Fruit fly (Drosophila melanogaster): ENCODE data around the gene Wnt4.
A peak's percentile ranks its signal among the peaks of the same experiment; 100 is the strongest.

The Wnt4 gene

DNA sequence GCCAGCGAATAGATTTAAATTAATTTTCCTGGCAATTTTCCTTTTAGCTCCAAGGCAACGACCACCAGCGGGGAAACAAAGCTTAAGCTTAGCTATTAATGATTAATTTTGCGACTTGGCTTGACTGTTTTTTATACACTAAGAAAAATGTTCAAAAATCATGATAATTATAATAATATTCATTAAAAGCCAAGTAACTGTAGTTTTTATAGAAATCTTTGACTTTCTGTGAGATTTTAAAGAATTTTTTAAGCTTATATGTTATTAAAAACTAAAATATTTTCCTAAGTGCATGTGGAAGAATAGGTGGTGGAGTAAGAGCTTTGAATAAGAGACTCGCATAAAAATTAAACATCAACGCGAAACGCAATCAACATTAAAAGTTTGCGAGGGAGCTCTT is 12.6 kb downstream of the Wnt4 start (continued):
- peak; percentile 18 for TF ChIP-seq fd96Cb (tag; optimal IDR thresholded peaks at IDR 0.05)
- TF ChIP-seq Sin3A (optimal IDR thresholded peaks at IDR 0.05), result no peak
- no peak for TF ChIP-seq otp (GFP tag; IDR thresholded peaks at IDR 0.05)
- TF ChIP-seq prd (optimal IDR thresholded peaks at IDR 0.05), result no peak
- TF ChIP-seq prd (GFP tag; IDR thresholded peaks at IDR 0.05), result no peak
- peak; percentile 2 for TF ChIP-seq Sox100B (GFP tag; optimal IDR thresholded peaks at IDR 0.05)
- no peak for TF ChIP-seq CG15073 (GFP tag; optimal IDR thresholded peaks at IDR 0.05)
- no peak for TF ChIP-seq yki (optimal IDR thresholded peaks at IDR 0.05)

DNA sequence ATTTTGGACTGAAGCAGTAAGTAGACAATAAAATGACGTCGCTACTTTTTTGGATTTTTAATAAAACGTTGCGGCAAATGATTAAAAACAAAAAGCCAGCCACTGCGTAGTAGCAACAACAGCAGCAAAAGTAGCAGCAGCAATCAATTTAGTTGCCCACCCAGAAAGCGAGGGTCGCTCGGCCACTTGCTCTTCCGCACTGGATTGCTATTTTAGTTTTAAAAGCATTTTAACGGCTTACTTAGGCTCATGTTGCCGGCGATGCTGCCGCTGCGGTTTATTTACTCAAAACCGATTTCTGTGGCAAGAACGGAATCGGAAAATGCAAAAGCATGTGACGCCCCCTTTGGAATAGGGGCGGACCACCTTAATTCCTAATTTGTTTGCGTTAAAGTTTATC is 14.4 kb downstream of the Wnt4 start:
- no peak for TF ChIP-seq jigr1 (GFP tag; IDR thresholded peaks at IDR 0.05)
- TF ChIP-seq CG10543 (GFP tag; optimal IDR thresholded peaks at IDR 0.05), result no peak
- no peak for TF ChIP-seq ham (GFP tag; IDR thresholded peaks at IDR 0.05)
- no peak for TF ChIP-seq Bgb (GFP tag; IDR thresholded peaks at IDR 0.05; ENCODE audit: partially characterized antibody)
- no peak for TF ChIP-seq Atf3 (GFP tag; optimal IDR thresholded peaks at IDR 0.05)
- TF ChIP-seq usp (GFP tag; optimal IDR thresholded peaks at IDR 0.05), result no peak
- TF ChIP-seq Aef1 (GFP tag; IDR thresholded peaks at IDR 0.05), result no peak
- no peak for TF ChIP-seq CG4360 (GFP tag; IDR thresholded peaks at IDR 0.05)
- no peak for TF ChIP-seq br (optimal IDR thresholded peaks at IDR 0.05)
- peak; percentile 88 for TF ChIP-seq CG18476 (GFP tag; optimal IDR thresholded peaks at IDR 0.05)
- TF ChIP-seq ara (GFP tag; IDR thresholded peaks at IDR 0.05), result no peak
- TF ChIP-seq zen2 (GFP tag; IDR thresholded peaks at IDR 0.05; ENCODE audit: partially characterized antibody), result no peak
- TF ChIP-seq ci (GFP tag; IDR thresholded peaks at IDR 0.05), result 0 out of 3 replicates have a peak, but pooled peaks have one; percentile 41
- TF ChIP-seq Abd-B (GFP tag; optimal IDR thresholded peaks at IDR 0.05), result peak; percentile 1
- TF ChIP-seq ssp (GFP tag; IDR thresholded peaks at IDR 0.05), result no peak
- no peak for TF ChIP-seq CG33557 (GFP tag; optimal IDR thresholded peaks at IDR 0.05)
- TF ChIP-seq CG18262 (tag; optimal IDR thresholded peaks at IDR 0.05), result no peak
- TF ChIP-seq hkb (optimal IDR thresholded peaks at IDR 0.05), result peak; percentile 82
- no peak for TF ChIP-seq hkb (GFP tag; IDR thresholded peaks at IDR 0.05)
- TF ChIP-seq CG4328 (GFP tag; optimal IDR thresholded peaks at IDR 0.05), result no peak
- no peak for TF ChIP-seq CG14667 (GFP tag; IDR thresholded peaks at IDR 0.05)
- TF ChIP-seq Taf1 (GFP tag; IDR thresholded peaks at IDR 0.05), result no peak
- TF ChIP-seq sob (GFP tag; IDR thresholded peaks at IDR 0.05), result no peak
- no peak for TF ChIP-seq CkIIα-i1 (GFP tag; IDR thresholded peaks at IDR 0.05)

DNA sequence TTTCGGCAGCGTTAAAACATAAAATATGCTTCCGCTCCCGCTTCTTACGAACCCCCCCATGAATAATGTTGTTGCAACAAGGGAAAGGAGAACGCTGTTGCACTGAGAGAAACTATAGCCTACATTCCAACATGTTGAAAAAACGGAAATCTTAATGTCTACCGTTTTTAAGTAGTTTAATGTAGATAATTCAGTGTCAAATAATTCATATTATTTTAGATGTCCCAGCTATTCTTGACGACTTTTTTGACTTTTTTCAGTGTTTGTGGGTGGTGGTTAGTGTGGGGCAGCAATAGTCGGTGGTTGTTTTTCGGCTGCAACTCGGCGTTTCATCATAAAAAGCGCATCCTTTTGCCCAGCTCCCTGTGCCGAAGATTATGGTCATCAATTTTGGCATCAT is 15.0 kb downstream of the Wnt4 start:
- TF ChIP-seq Dbx (GFP tag; IDR thresholded peaks at IDR 0.05) (no peak), Pdp1 (GFP tag; optimal IDR thresholded peaks at IDR 0.05) (peak in 1 of 2 experiments; percentile 20), CG2199 (GFP tag; IDR thresholded peaks at IDR 0.05) (no peak), pros (GFP tag; optimal IDR thresholded peaks at IDR 0.05) (no peak), lmd (GFP tag; IDR thresholded peaks at IDR 0.05) (peak; percentile 59), Sry-β (GFP tag; optimal IDR thresholded peaks at IDR 0.05) (no peak), fd102C (GFP tag; optimal IDR thresholded peaks at IDR 0.05) (no peak), Hr78 (GFP tag; optimal IDR thresholded peaks at IDR 0.05) (no peak), fru (optimal IDR thresholded peaks at IDR 0.05) (no peak), CG2889 (GFP tag; IDR thresholded peaks at IDR 0.05) (no peak), CkIIα-i1 (GFP tag; IDR thresholded peaks at IDR 0.05) (no peak), CG4707 (GFP tag; optimal IDR thresholded peaks at IDR 0.05) (peak; percentile 47), oc (tag; optimal IDR thresholded peaks at IDR 0.05) (peak; percentile 46), CG14965 (GFP tag; optimal IDR thresholded peaks at IDR 0.05; ENCODE audit: borderline replicate concordance) (no peak), CG18011 (GFP tag; optimal IDR thresholded peaks at IDR 0.05) (no peak), CG13775 (GFP tag; optimal IDR thresholded peaks at IDR 0.05) (peak; percentile 25), Ssrp (tag; optimal IDR thresholded peaks at IDR 0.05) (peak; percentile 62), Gug (GFP tag; IDR thresholded peaks at IDR 0.05) (no peak), CG17612 (GFP tag; IDR thresholded peaks at IDR 0.05) (no peak), odd (GFP tag; optimal IDR thresholded peaks at IDR 0.05) (no peak), CG11456 (GFP tag; IDR thresholded peaks at IDR 0.05) (no peak), Ets65A (GFP tag) (peak; percentile 96), CG7357 (GFP tag; IDR thresholded peaks at IDR 0.05) (no peak)

Measured in whole organism, embryonic.